Worm (Caenorhabditis elegans) whole organism, L4 larva: Measurements from ENCODE around the gene DH11.5.

Experiments
- lin-1 ChIP-seq: fragments of 200-800 bp; sonication (Bioruptor generic); IDR thresholded peaks from 2 replicates; pipeline ENCODE4 v1.3.6; 2022; ENCODE audit warnings: missing genetic modification reagents, missing genetic modification characterization, missing compliant biosample characterization
- lir-3 ChIP-seq: sonication (generic microtip); optimal IDR thresholded peaks from 2 replicates; lab custom pipeline; 2016; ENCODE audit warnings: mild to moderate bottlenecking, missing genetic modification characterization, missing compliant biosample characterization
- lsy-2 ChIP-seq, 2 experiments: fragments of 150-350 bp in 1 of 2; sonication (generic microtip) in 1 of 2; optimal IDR thresholded peaks; 2 replicates each; lab custom pipeline; 2014 to 2017; ENCODE audit warnings: missing biosample characterization in 2 of 2, missing genetic modification characterization in 2 of 2
- nhr-28 ChIP-seq: fragments of 150-350 bp; optimal IDR thresholded peaks from 2 replicates; lab custom pipeline; 2014; ENCODE audit warnings: missing biosample characterization, missing genetic modification characterization
- set-16 ChIP-seq: fragments of 200-800 bp; sonication (Bioruptor generic); IDR thresholded peaks from 2 replicates; pipeline ENCODE4 v1.3.6; 2022; ENCODE audit warnings: missing genetic modification reagents, missing genetic modification characterization, missing compliant biosample characterization
- skn-1 ChIP-seq: fragments of 150-350 bp; optimal IDR thresholded peaks from 2 replicates; lab custom pipeline; 2014; ENCODE audit warnings: missing biosample characterization, missing genetic modification characterization
- unc-62 ChIP-seq, 3 experiments: fragments of 150-350 bp in 1 of 3; sonication (generic microtip); optimal IDR thresholded peaks in 2 of 3; peaks in 1 of 3; 1 replicate in 1 of 3; 2 replicates in 2 of 3; lab custom pipeline; 2014 to 2017; ENCODE audit warnings: missing biosample characterization in 3 of 3, missing genetic modification characterization in 3 of 3, missing genetic modification reagents in 3 of 3, missing genotype in 1 of 3
- zfp-2 ChIP-seq: sonication (generic microtip); optimal IDR thresholded peaks from 2 replicates; lab custom pipeline; 2016; ENCODE audit warnings: mild to moderate bottlenecking, missing genetic modification characterization, missing compliant biosample characterization

DNA sequence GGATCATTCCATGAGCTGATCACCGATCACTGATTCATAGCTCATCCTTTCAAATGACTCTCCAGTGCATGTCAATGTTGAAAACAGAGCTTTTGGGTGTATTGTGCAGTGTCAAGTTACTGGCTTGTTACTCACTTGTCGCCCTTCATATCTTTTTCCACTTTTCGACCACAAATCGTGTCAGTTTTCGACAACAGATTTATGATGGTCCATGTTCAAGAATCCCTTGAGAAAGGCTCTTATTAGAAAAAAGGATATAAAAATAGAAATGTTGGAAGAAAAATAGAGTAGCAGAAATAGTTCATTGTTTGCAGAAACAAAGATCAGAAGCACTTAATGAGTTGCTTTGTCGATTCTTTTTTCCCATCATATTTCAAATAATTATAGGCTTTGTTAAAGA is 7.0 kb downstream of the DH11.5 start:
- TF ChIP-seq lsy-2 (tag; optimal IDR thresholded peaks at IDR 0.05; lab: Kevin White, UChicago) (no peak), set-16 (GFP tag; lab: Robert Waterston, UW) (no peak), unc-62 (GFP tag; optimal IDR thresholded peaks at IDR 0.05 in 1 of 2; lab: Kevin White, UChicago) (peak in 1 of 2 experiments; percentile 89), unc-62 (tag; optimal IDR thresholded peaks at IDR 0.05; lab: Kevin White, UChicago) (no peak), zfp-2 (tag; lab: Kevin White, UChicago) (no peak), skn-1 (no peak), lin-1 (GFP tag; lab: Robert Waterston, UW) (no peak), nhr-28 (tag; lab: Kevin White, UChicago) (no peak), lir-3 (tag; lab: Kevin White, UChicago) (no peak)
